ENCODE assay signal across 4 fruit fly cellular contexts in the genomic region with DNA sequence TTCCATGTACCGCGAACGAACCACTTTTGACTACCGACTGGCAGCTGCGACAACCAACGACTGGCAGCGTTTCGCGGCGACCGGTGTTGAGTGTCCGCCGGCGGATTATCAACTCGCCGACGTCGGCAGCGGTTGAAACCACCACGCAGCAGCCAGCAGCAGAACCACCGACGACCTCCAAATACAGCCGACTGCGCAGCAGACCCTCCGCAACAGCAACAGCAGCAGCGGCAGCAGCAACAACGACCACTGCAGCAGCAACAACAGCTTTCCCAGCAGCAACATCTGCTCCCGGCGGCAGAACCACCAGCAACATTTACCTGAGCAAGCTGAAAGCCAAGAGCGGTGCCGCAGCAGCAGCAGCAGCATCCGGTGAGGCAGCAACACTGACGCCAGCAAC.
TF ChIP-seq lines count a peak whose summit lies in the region.

No protein-coding gene starts in this region.

- no peak for TF ChIP-seq CTCF in whole organism, embryonic (GFP tag; optimal IDR thresholded peaks at IDR 0.05; lab: Kevin White, UChicago)

TF ChIP-seq in whole organism, embryonic, 481 proteins besides CTCF, POLR2A, EP300 and RAD21 (continues in another document):
- TF ChIP-seq chinmo (GFP tag; IDR thresholded peaks at IDR 0.05; lab: Robert Waterston, UW; ENCODE audit: partially characterized antibody) (0 out of 4 replicates have a peak, but pooled peaks have one; percentile 44), CG10654 (GFP tag; optimal IDR thresholded peaks at IDR 0.05; lab: Kevin White, UChicago) (no peak), CG9609 (GFP tag; optimal IDR thresholded peaks at IDR 0.05; lab: Kevin White, UChicago) (no peak), dmrt11E (tag; optimal IDR thresholded peaks at IDR 0.05; lab: Kevin White, UChicago) (no peak), crc (GFP tag; optimal IDR thresholded peaks at IDR 0.05; lab: Kevin White, UChicago) (no peak), Sry-β (GFP tag; optimal IDR thresholded peaks at IDR 0.05; lab: Kevin White, UChicago) (no peak), CG11504 (tag; optimal IDR thresholded peaks at IDR 0.05; lab: Kevin White, UChicago) (peak; percentile 98), CG9817 (tag; optimal IDR thresholded peaks at IDR 0.05; lab: Kevin White, UChicago) (no peak), CG15601 (tag; optimal IDR thresholded peaks at IDR 0.05; lab: Kevin White, UChicago) (peak; percentile 75), sens (GFP tag; lab: Kevin White, UChicago) (peak; percentile 43), Adf1 (GFP tag; IDR thresholded peaks at IDR 0.05; lab: Robert Waterston, UW) (peak; percentile 79), CG11085 (GFP tag; IDR thresholded peaks at IDR 0.05; lab: Robert Waterston, UW) (no peak), gsb (GFP tag; IDR thresholded peaks at IDR 0.05; lab: Robert Waterston, UW) (no peak), CG12391 (tag; optimal IDR thresholded peaks at IDR 0.05; lab: Kevin White, UChicago) (no peak), CG9932 (GFP tag; IDR thresholded peaks at IDR 0.05; lab: Robert Waterston, UW) (no peak), Ets65A (GFP tag; lab: Kevin White, UChicago) (no peak), Oaz (GFP tag; IDR thresholded peaks at IDR 0.05; lab: Robert Waterston, UW) (no peak), sug (tag; optimal IDR thresholded peaks at IDR 0.05; lab: Kevin White, UChicago) (no peak), nau (GFP tag; optimal IDR thresholded peaks at IDR 0.05; lab: Kevin White, UChicago) (no peak), Atf3 (GFP tag; optimal IDR thresholded peaks at IDR 0.05; lab: Kevin White, UChicago) (no peak), CG18476 (GFP tag; optimal IDR thresholded peaks at IDR 0.05; lab: Kevin White, UChicago) (no peak), sima (GFP tag; optimal IDR thresholded peaks at IDR 0.05; lab: Kevin White, UChicago) (no peak), CG2202 (tag; optimal IDR thresholded peaks at IDR 0.05; lab: Kevin White, UChicago) (no peak)

TF ChIP-seq in whole organism, prepupa, 60 proteins besides CTCF, POLR2A, EP300 and RAD21 (continues in another document):
- TF ChIP-seq Smox (GFP tag; optimal IDR thresholded peaks at IDR 0.05; lab: Kevin White, UChicago) (no peak), CG1621 (tag; optimal IDR thresholded peaks at IDR 0.05; lab: Kevin White, UChicago) (no peak), CG7368 (GFP tag; optimal IDR thresholded peaks at IDR 0.05; lab: Kevin White, UChicago) (no peak), ss (GFP tag; optimal IDR thresholded peaks at IDR 0.05; lab: Kevin White, UChicago) (no peak), svp (GFP tag; lab: Kevin White, UChicago) (peak; percentile 41), CG8119 (GFP tag; IDR thresholded peaks at IDR 0.05; lab: Robert Waterston, UW) (no peak), CG6163 (GFP tag; IDR thresholded peaks at IDR 0.05; lab: Robert Waterston, UW) (no peak), CG32006 (GFP tag; optimal IDR thresholded peaks at IDR 0.05; lab: Kevin White, UChicago) (no peak), CG6808 (GFP tag; optimal IDR thresholded peaks at IDR 0.05; lab: Kevin White, UChicago) (no peak), vri (GFP tag; optimal IDR thresholded peaks at IDR 0.05; lab: Kevin White, UChicago) (peak; percentile 21), CG4318 (GFP tag; optimal IDR thresholded peaks at IDR 0.05; lab: Kevin White, UChicago) (no peak), CG6276 (GFP tag; optimal IDR thresholded peaks at IDR 0.05; lab: Kevin White, UChicago) (no peak), lz (GFP tag; optimal IDR thresholded peaks at IDR 0.05; lab: Kevin White, UChicago) (no peak), Ets21C (GFP tag; optimal IDR thresholded peaks at IDR 0.05; lab: Kevin White, UChicago) (no peak), Eip78C (GFP tag; lab: Kevin White, UChicago) (no peak), Sox102F (GFP tag; optimal IDR thresholded peaks at IDR 0.05; lab: Kevin White, UChicago) (no peak), fkh (GFP tag; optimal IDR thresholded peaks at IDR 0.05; lab: Kevin White, UChicago) (no peak), CG3919 (GFP tag; optimal IDR thresholded peaks at IDR 0.05; lab: Kevin White, UChicago) (peak; percentile 15), CG16779 (tag; optimal IDR thresholded peaks at IDR 0.05; lab: Kevin White, UChicago) (no peak), CG10631 (GFP tag; optimal IDR thresholded peaks at IDR 0.05; lab: Kevin White, UChicago) (no peak), OdsH (GFP tag; optimal IDR thresholded peaks at IDR 0.05; lab: Kevin White, UChicago) (no peak), dsx (GFP tag; optimal IDR thresholded peaks at IDR 0.05; lab: Kevin White, UChicago; ENCODE audit: poor library complexity, severe bottlenecking) (no peak), Eip93F (GFP tag; optimal IDR thresholded peaks at IDR 0.05; lab: Kevin White, UChicago) (no peak), topi (GFP tag; optimal IDR thresholded peaks at IDR 0.05; lab: Kevin White, UChicago) (no peak)

TF ChIP-seq in whole organism, pupa, 21 proteins besides CTCF, POLR2A, EP300 and RAD21:
- TF ChIP-seq CG4496 (GFP tag; IDR thresholded peaks at IDR 0.05; lab: Robert Waterston, UW) (no peak), EcR (GFP tag; optimal IDR thresholded peaks at IDR 0.05; lab: Kevin White, UChicago) (no peak), CG14655 (GFP tag; optimal IDR thresholded peaks at IDR 0.05; lab: Kevin White, UChicago) (no peak), Snoo (tag; optimal IDR thresholded peaks at IDR 0.05; lab: Kevin White, UChicago) (no peak), CG8301 (tag; optimal IDR thresholded peaks at IDR 0.05; lab: Kevin White, UChicago) (no peak), CG10348 (GFP tag; IDR thresholded peaks at IDR 0.05; lab: Robert Waterston, UW) (no peak), CG13204 (GFP tag; optimal IDR thresholded peaks at IDR 0.05; lab: Kevin White, UChicago) (peak; percentile 50), rn (GFP tag; IDR thresholded peaks at IDR 0.05; lab: Robert Waterston, UW) (no peak)
TF ChIP-seq in whole organism, pupa: peak in this region for 1.

TF ChIP-seq in whole organism, wandering third instar larva, 38 proteins besides CTCF, POLR2A, EP300 and RAD21:
- TF ChIP-seq brk (GFP tag; optimal IDR thresholded peaks at IDR 0.05; lab: Kevin White, UChicago) (no peak), Dif (GFP tag; optimal IDR thresholded peaks at IDR 0.05; lab: Kevin White, UChicago; ENCODE audit: partially characterized antibody) (peak; percentile 31)
